Worm (Caenorhabditis elegans) whole organism, young adult: ENCODE measurements around the gene acs-4.
A peak's percentile ranks its signal among the peaks of the same experiment; 100 is the strongest.

Source experiments
- B0019.2 ChIP-seq: fragments of 200-800 bp; sonication (Bioruptor generic); conservative IDR thresholded peaks from 2 replicates; pipeline ENCODE4 v1.3.6; 2022; ENCODE audit warnings: missing genetic modification reagents, missing genetic modification characterization, missing compliant biosample characterization
- B0261.1 ChIP-seq: sonication (generic microtip); optimal IDR thresholded peaks from 2 replicates; lab custom pipeline; 2016; ENCODE audit warnings: mild to moderate bottlenecking, missing genetic modification characterization, moderate library complexity, missing compliant biosample characterization
- C17E4.6 ChIP-seq: fragments of 200-800 bp; sonication (Bioruptor generic); IDR thresholded peaks from 2 replicates; pipeline ENCODE4 v1.3.6; 2022; ENCODE audit warnings: missing genetic modification reagents, missing genetic modification characterization, missing compliant biosample characterization
- F57A8.1 ChIP-seq: fragments of 200-800 bp; sonication (Bioruptor generic); optimal IDR thresholded peaks from 2 replicates; lab custom pipeline; 2018; ENCODE audit warnings: mild to moderate bottlenecking, missing genetic modification characterization, moderate library complexity, missing compliant biosample characterization
- Y53F4B.3 ChIP-seq: fragments of 200-800 bp; sonication (Bioruptor generic); IDR thresholded peaks from 2 replicates; pipeline ENCODE4 v1.3.6; 2022; ENCODE audit warnings: missing genetic modification reagents, missing genetic modification characterization, missing compliant biosample characterization
- ZK185.1 ChIP-seq: sonication (generic microtip); optimal IDR thresholded peaks from 2 replicates; lab custom pipeline; 2016; ENCODE audit warnings: mild to moderate bottlenecking, missing genetic modification characterization, missing compliant biosample characterization; ENCODE audit not compliant: poor library complexity, severe bottlenecking
- akir-1 ChIP-seq: fragments of 200-800 bp; sonication (Bioruptor generic); optimal IDR thresholded peaks from 2 replicates; lab custom pipeline; 2018; ENCODE audit warnings: mild to moderate bottlenecking, missing genetic modification characterization, moderate library complexity, missing compliant biosample characterization
- attf-6 ChIP-seq: fragments of 200-800 bp; sonication (Bioruptor generic); IDR thresholded peaks from 2 replicates; pipeline ENCODE4 v1.3.6; 2022; ENCODE audit warnings: missing genetic modification reagents, missing genetic modification characterization, missing compliant biosample characterization
- cebp-1 ChIP-seq, 2 experiments: fragments of 200-800 bp in 1 of 2; sonication (Bioruptor generic) in 1 of 2; sonication (generic microtip) in 1 of 2; IDR thresholded peaks in 1 of 2; optimal IDR thresholded peaks in 1 of 2; 2 replicates each; pipeline versions ENCODE4 v1.3.6 to Lab custom; 2017 to 2022; ENCODE audit warnings: missing compliant biosample characterization in 2 of 2, missing genetic modification characterization in 2 of 2, mild to moderate bottlenecking in 1 of 2, missing genetic modification reagents in 1 of 2, moderate library complexity in 1 of 2
- cebp-2 ChIP-seq: fragments of 200-800 bp; sonication (Bioruptor generic); IDR thresholded peaks from 2 replicates; pipeline ENCODE4 v1.3.6; 2022; ENCODE audit warnings: missing genetic modification characterization, missing compliant biosample characterization
- ceh-27 ChIP-seq: fragments of 200-800 bp; sonication (Bioruptor generic); optimal IDR thresholded peaks from 2 replicates; lab custom pipeline; 2018; ENCODE audit warnings: mild to moderate bottlenecking, missing genetic modification characterization, moderate library complexity, missing compliant biosample characterization
- ceh-79 ChIP-seq: sonication (generic microtip); optimal IDR thresholded peaks from 2 replicates; lab custom pipeline; 2017; ENCODE audit warnings: mild to moderate bottlenecking, missing genetic modification characterization, missing compliant biosample characterization
- chd-7 ChIP-seq: sonication (generic microtip); optimal IDR thresholded peaks from 2 replicates; lab custom pipeline; 2016; ENCODE audit warnings: mild to moderate bottlenecking, missing genetic modification characterization, moderate library complexity, missing compliant biosample characterization
- dox-1 ChIP-seq: fragments of 200-800 bp; sonication (Bioruptor generic); IDR thresholded peaks from 2 replicates; pipeline ENCODE4 v1.3.6; 2022; ENCODE audit warnings: missing genetic modification reagents, missing genetic modification characterization, missing compliant biosample characterization
- dpff-1 ChIP-seq: sonication (generic microtip); optimal IDR thresholded peaks from 2 replicates; lab custom pipeline; 2017; ENCODE audit warnings: mild to moderate bottlenecking, missing genetic modification characterization, missing compliant biosample characterization
- dpl-1 ChIP-seq: fragments of 150-350 bp; optimal IDR thresholded peaks from 2 replicates; lab custom pipeline; 2014; ENCODE audit warnings: missing biosample characterization, missing genetic modification reagents, missing genetic modification characterization
- ekl-4 ChIP-seq: fragments of 200-800 bp; sonication (Bioruptor generic); IDR thresholded peaks from 2 replicates; pipeline ENCODE4 v1.3.6; 2022; ENCODE audit warnings: missing genetic modification reagents, missing genetic modification characterization, missing compliant biosample characterization
- gei-17 ChIP-seq: fragments of 200-800 bp; sonication (Bioruptor generic); optimal IDR thresholded peaks from 2 replicates; lab custom pipeline; 2018; ENCODE audit warnings: mild to moderate bottlenecking, missing genetic modification characterization, missing compliant biosample characterization
- him-1 ChIP-seq: sonication (generic microtip); optimal IDR thresholded peaks from 2 replicates; lab custom pipeline; 2016; ENCODE audit warnings: missing genotype, missing genetic modification reagents, missing genetic modification characterization, missing compliant biosample characterization
- hmg-20 ChIP-seq: fragments of 200-800 bp; sonication (Bioruptor generic); IDR thresholded peaks from 2 replicates; pipeline ENCODE4 v1.3.6; 2022; ENCODE audit warnings: missing genetic modification reagents, missing genetic modification characterization, missing compliant biosample characterization
- hrde-1 ChIP-seq: sonication (generic microtip); optimal IDR thresholded peaks from 2 replicates; lab custom pipeline; 2016; ENCODE audit warnings: missing genetic modification characterization, mild to moderate bottlenecking, missing compliant biosample characterization, moderate library complexity, missing genotype, missing genetic modification reagents, borderline replicate concordance
- hsf-1 ChIP-seq: fragments of 200-800 bp; sonication (Bioruptor generic); IDR thresholded peaks from 2 replicates; pipeline ENCODE4 v1.3.6; 2022; ENCODE audit warnings: missing genetic modification reagents, missing genetic modification characterization, missing compliant biosample characterization
- let-607 ChIP-seq, 2 experiments: fragments of 200-800 bp in 1 of 2; sonication (Bioruptor generic) in 1 of 2; sonication (generic microtip) in 1 of 2; optimal IDR thresholded peaks; 2 replicates each; lab custom pipeline; 2016 to 2018; ENCODE audit warnings: mild to moderate bottlenecking in 2 of 2, missing compliant biosample characterization in 2 of 2, missing genetic modification characterization in 2 of 2, moderate library complexity in 2 of 2, missing genotype in 1 of 2
- lin-26 ChIP-seq: fragments of 200-800 bp; sonication (Bioruptor generic); IDR thresholded peaks from 2 replicates; pipeline ENCODE4 v1.3.6; 2022; ENCODE audit warnings: missing genetic modification reagents, missing genetic modification characterization, missing compliant biosample characterization
- lin-35 ChIP-seq, 3 experiments: fragments of 150-350 bp in 2 of 3; sonication (generic microtip) in 1 of 3; optimal IDR thresholded peaks; 2 replicates each; lab custom pipeline; 2014 to 2018; ENCODE audit warnings: missing biosample characterization in 3 of 3, missing genetic modification characterization in 3 of 3, missing genetic modification reagents in 3 of 3
- lin-40 ChIP-seq: sonication (generic microtip); optimal IDR thresholded peaks from 2 replicates; lab custom pipeline; 2016; ENCODE audit warnings: missing genetic modification characterization, mild to moderate bottlenecking, missing compliant biosample characterization, missing genotype, missing genetic modification reagents
- lin-54 ChIP-seq: fragments of 200-800 bp; sonication (Bioruptor generic); optimal IDR thresholded peaks from 2 replicates; lab custom pipeline; 2018; ENCODE audit warnings: mild to moderate bottlenecking, missing genetic modification characterization, missing compliant biosample characterization
- lsy-27 ChIP-seq: sonication (generic microtip); optimal IDR thresholded peaks from 2 replicates; lab custom pipeline; 2017; ENCODE audit warnings: missing genetic modification characterization, mild to moderate bottlenecking, missing compliant biosample characterization, antibody characterized with exemption, missing genotype, borderline replicate concordance; ENCODE audit not compliant: insufficient read depth
- madf-3 ChIP-seq: fragments of 200-800 bp; sonication (Bioruptor generic); IDR thresholded peaks from 2 replicates; pipeline ENCODE4 v1.3.6; 2022; ENCODE audit warnings: missing genetic modification reagents, missing genetic modification characterization, missing compliant biosample characterization
- madf-6 ChIP-seq: fragments of 200-800 bp; sonication (Bioruptor generic); IDR thresholded peaks from 2 replicates; pipeline ENCODE4 v1.3.6; 2022; ENCODE audit warnings: missing genetic modification reagents, missing genetic modification characterization, missing compliant biosample characterization
- madf-8 ChIP-seq: fragments of 200-800 bp; sonication (Bioruptor generic); conservative IDR thresholded peaks from 2 replicates; pipeline ENCODE4 v1.3.6; 2022; ENCODE audit warnings: missing genetic modification reagents, missing genetic modification characterization, missing compliant biosample characterization
- nfyb-1 ChIP-seq: fragments of 200-800 bp; sonication (Bioruptor generic); IDR thresholded peaks from 2 replicates; pipeline ENCODE4 v1.3.6; 2022; ENCODE audit warnings: missing genetic modification reagents, missing genetic modification characterization, missing compliant biosample characterization
- pbrm-1 ChIP-seq: fragments of 200-800 bp; sonication (Bioruptor generic); IDR thresholded peaks from 2 replicates; pipeline ENCODE4 v1.3.6; 2022; ENCODE audit warnings: missing genetic modification reagents, missing genetic modification characterization, missing compliant biosample characterization
- pha-4 ChIP-seq: fragments of 150-350 bp; sonication (generic microtip); optimal IDR thresholded peaks from 2 replicates; lab custom pipeline; 2014; ENCODE audit warnings: missing biosample characterization, missing genetic modification reagents, missing genetic modification characterization
- rcor-1 ChIP-seq: fragments of 200-800 bp; sonication (Bioruptor generic); IDR thresholded peaks from 2 replicates; pipeline ENCODE4 v1.3.6; 2022; ENCODE audit warnings: missing genetic modification reagents, missing genetic modification characterization, missing compliant biosample characterization
- somi-1 ChIP-seq: fragments of 200-800 bp; sonication (Bioruptor generic); optimal IDR thresholded peaks from 2 replicates; lab custom pipeline; 2018; ENCODE audit warnings: mild to moderate bottlenecking, missing genetic modification characterization, missing compliant biosample characterization
- sptf-2 ChIP-seq: fragments of 200-800 bp; sonication (Bioruptor generic); optimal IDR thresholded peaks from 2 replicates; lab custom pipeline; 2018; ENCODE audit warnings: mild to moderate bottlenecking, missing genetic modification characterization, missing compliant biosample characterization
- zfh-2 ChIP-seq: fragments of 200-800 bp; sonication (Bioruptor generic); conservative IDR thresholded peaks from 2 replicates; pipeline ENCODE4 v1.3.6; 2022; ENCODE audit warnings: missing genetic modification reagents, missing genetic modification characterization, missing compliant biosample characterization
- zim-3 ChIP-seq: sonication (generic microtip); optimal IDR thresholded peaks from 2 replicates; lab custom pipeline; 2017; ENCODE audit warnings: mild to moderate bottlenecking, missing genetic modification characterization, moderate library complexity, missing compliant biosample characterization
- ztf-18 ChIP-seq: sonication (generic microtip); optimal IDR thresholded peaks from 2 replicates; lab custom pipeline; 2016; ENCODE audit warnings: missing genotype, mild to moderate bottlenecking, missing genetic modification characterization, missing compliant biosample characterization
- ztf-22 ChIP-seq: fragments of 200-800 bp; sonication (Bioruptor generic); optimal IDR thresholded peaks from 2 replicates; lab custom pipeline; 2018; ENCODE audit warnings: mild to moderate bottlenecking, missing genetic modification characterization, moderate library complexity, missing compliant biosample characterization
- ztf-28 ChIP-seq: fragments of 200-800 bp; sonication (Bioruptor generic); IDR thresholded peaks from 2 replicates; pipeline ENCODE4 v1.3.6; 2022; ENCODE audit warnings: missing genetic modification reagents, missing genetic modification characterization, missing compliant biosample characterization

The acs-4 gene

DNA sequence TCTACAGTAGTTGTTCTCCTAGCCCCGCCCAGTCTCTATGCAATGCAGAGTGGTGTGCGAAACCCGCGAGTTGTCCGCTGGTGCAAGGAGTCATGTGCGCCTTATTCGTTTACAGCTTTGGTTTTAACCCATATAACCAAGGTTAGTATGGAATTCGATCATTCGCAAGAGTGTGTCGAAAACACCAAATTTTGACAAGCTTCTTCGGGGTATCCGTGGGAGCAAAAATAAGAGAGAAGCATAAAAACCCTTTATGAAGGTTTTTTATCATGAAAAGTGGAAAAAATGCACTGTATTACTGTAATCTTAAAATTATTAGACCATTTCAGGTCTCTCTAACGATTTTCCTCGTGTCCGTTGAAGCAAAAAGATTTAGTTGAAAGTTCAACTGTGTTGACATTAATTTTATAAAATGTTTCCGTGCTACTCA is 25.5 kb upstream of the acs-4 start (continued):
- TF ChIP-seq lin-40 (tag; lab: Kevin White, UChicago): no peak
- no peak for TF ChIP-seq somi-1 (GFP tag; lab: Kevin White, UChicago)
- TF ChIP-seq ZK185.1: no peak
- TF ChIP-seq zim-3 (tag; lab: Kevin White, UChicago): no peak
- TF ChIP-seq rcor-1: peak; percentile 58; the same call in 1 of the 2 replicates
- peak; percentile 30 for TF ChIP-seq dpff-1
- no peak for TF ChIP-seq cebp-2 (GFP tag; lab: Robert Waterston, UW)
- TF ChIP-seq lin-35 (GFP tag; optimal IDR thresholded peaks at IDR 0.05; lab: Kevin White, UChicago): no peak
- TF ChIP-seq C17E4.6 (GFP tag; lab: Robert Waterston, UW): peak; percentile 60
- TF ChIP-seq akir-1 (GFP tag; lab: Kevin White, UChicago): no peak
- peak; percentile 90 for TF ChIP-seq pbrm-1
- peak; percentile 80 for TF ChIP-seq ekl-4
- TF ChIP-seq chd-7 (tag; lab: Kevin White, UChicago): no peak
- peak; percentile 78 for TF ChIP-seq dox-1
- no peak for TF ChIP-seq zfh-2 (GFP tag; lab: Robert Waterston, UW)
- TF ChIP-seq let-607 (tag; optimal IDR thresholded peaks at IDR 0.05; lab: Kevin White, UChicago): no peak
- no peak for TF ChIP-seq pha-4 (tag; lab: Kevin White, UChicago)
- TF ChIP-seq nfyb-1 (GFP tag; lab: Robert Waterston, UW): peak; percentile 83
- TF ChIP-seq ceh-27 (GFP tag; lab: Kevin White, UChicago): no peak
- TF ChIP-seq lsy-27 (tag; lab: Kevin White, UChicago): no peak
- no peak for TF ChIP-seq gei-17
- peak; percentile 64 for TF ChIP-seq madf-6 (GFP tag; lab: Robert Waterston, UW)
- TF ChIP-seq him-1 (tag; lab: Kevin White, UChicago): peak; percentile 96
- no peak for TF ChIP-seq ceh-79
- peak; percentile 96 for TF ChIP-seq attf-6 (GFP tag; lab: Robert Waterston, UW)
- no peak for TF ChIP-seq B0261.1
- TF ChIP-seq madf-8: 0 out of 2 replicates have a peak, but pooled peaks have one; percentile 7
- peak; percentile 63 for TF ChIP-seq lin-54
- TF ChIP-seq dpl-1 (GFP tag; lab: Kevin White, UChicago): no peak
- no peak for TF ChIP-seq ztf-28
- TF ChIP-seq Y53F4B.3 (GFP tag; lab: Robert Waterston, UW): 0 out of 2 replicates have a peak, but pooled peaks have one; percentile 4
- no peak for TF ChIP-seq cebp-1 (GFP tag; IDR thresholded peaks at IDR 0.05; lab: Robert Waterston, UW)
- TF ChIP-seq cebp-1 (tag; optimal IDR thresholded peaks at IDR 0.05; lab: Kevin White, UChicago): no peak
- peak; percentile 56 for TF ChIP-seq hsf-1 (GFP tag; lab: Robert Waterston, UW)
- peak; percentile 77; the same call in 1 of the 2 replicates for TF ChIP-seq madf-3 (GFP tag; lab: Robert Waterston, UW)
- TF ChIP-seq B0019.2 (GFP tag; lab: Robert Waterston, UW): 0 out of 2 replicates have a peak, but pooled peaks have one; percentile 24
- TF ChIP-seq hmg-20 (GFP tag; lab: Robert Waterston, UW): 0 out of 2 replicates have a peak, but pooled peaks have one; percentile 47
- no peak for TF ChIP-seq F57A8.1 (GFP tag; lab: Kevin White, UChicago)
- peak; percentile 41 for TF ChIP-seq hrde-1
- no peak for TF ChIP-seq ztf-22 (GFP tag; lab: Kevin White, UChicago)
- peak; percentile 18; the same call in 1 of the 2 replicates for TF ChIP-seq lin-26
- TF ChIP-seq sptf-2 (GFP tag; lab: Kevin White, UChicago): no peak
- TF ChIP-seq ztf-18 (tag; lab: Kevin White, UChicago): peak; percentile 4
